Worm (Caenorhabditis elegans) whole organism, young adult: Measurements from ENCODE around the gene F48G7.9.

Experiments used
- ama-1 ChIP-seq, 3 experiments: fragments of 150-350 bp in 1 of 3; sonication (generic microtip) in 2 of 3; optimal IDR thresholded peaks; 2 replicates each; lab custom pipeline; 2014 to 2018; ENCODE audit warnings: missing biosample characterization in 2 of 3, missing genetic modification characterization in 2 of 3, missing genetic modification reagents in 2 of 3
- cebp-1 ChIP-seq, 2 experiments: fragments of 200-800 bp in 1 of 2; sonication (Bioruptor generic) in 1 of 2; sonication (generic microtip) in 1 of 2; IDR thresholded peaks in 1 of 2; optimal IDR thresholded peaks in 1 of 2; 2 replicates each; pipeline versions ENCODE4 v1.3.6 to Lab custom; 2017 to 2022; ENCODE audit warnings: missing compliant biosample characterization in 2 of 2, missing genetic modification characterization in 2 of 2, mild to moderate bottlenecking in 1 of 2, missing genetic modification reagents in 1 of 2, moderate library complexity in 1 of 2
- hsf-1 ChIP-seq: fragments of 200-800 bp; sonication (Bioruptor generic); IDR thresholded peaks from 2 replicates; pipeline ENCODE4 v1.3.6; 2022; ENCODE audit warnings: missing genetic modification reagents, missing genetic modification characterization, missing compliant biosample characterization
- mcd-1 ChIP-seq: fragments of 200-800 bp; sonication (Bioruptor generic); IDR thresholded peaks from 2 replicates; pipeline ENCODE4 v1.3.6; 2022; ENCODE audit warnings: missing genetic modification reagents, missing genetic modification characterization, missing compliant biosample characterization
- mel-28 ChIP-seq: sonication (generic microtip); optimal IDR thresholded peaks from 2 replicates; lab custom pipeline; 2016; ENCODE audit warnings: borderline replicate concordance, mild to moderate bottlenecking, missing genetic modification characterization, missing compliant biosample characterization
- pbrm-1 ChIP-seq: fragments of 200-800 bp; sonication (Bioruptor generic); IDR thresholded peaks from 2 replicates; pipeline ENCODE4 v1.3.6; 2022; ENCODE audit warnings: missing genetic modification reagents, missing genetic modification characterization, missing compliant biosample characterization
- snpc-4 ChIP-seq, 5 experiments: fragments of 150-350 bp in 1 of 5; sonication (generic microtip) in 4 of 5; optimal IDR thresholded peaks; 2 replicates each; lab custom pipeline; 2014 to 2018; ENCODE audit warnings: missing genetic modification characterization in 5 of 5, missing biosample characterization in 3 of 5, antibody characterized with exemption in 2 of 5, mild to moderate bottlenecking in 2 of 5, missing compliant biosample characterization in 2 of 5, missing genotype in 2 of 5, moderate library complexity in 2 of 5, missing genetic modification reagents in 1 of 5
- ztf-3 ChIP-seq: fragments of 200-800 bp; sonication (Bioruptor generic); optimal IDR thresholded peaks from 2 replicates; lab custom pipeline; 2018; ENCODE audit warnings: mild to moderate bottlenecking, missing genetic modification characterization, missing compliant biosample characterization

ce11 chrV:676550-677084, 48.2 kb upstream of the F48G7.9 start, which contains the start of the genes fbxa-72 and srx-21:
- TF ChIP-seq pbrm-1 (GFP tag; lab: Robert Waterston, UW) = no peak
- no peak for TF ChIP-seq hsf-1 (GFP tag; lab: Robert Waterston, UW)
- TF ChIP-seq mel-28 (tag; lab: Kevin White, UChicago) = no peak
- no peak for TF ChIP-seq snpc-4 (GFP tag; optimal IDR thresholded peaks at IDR 0.05; lab: Kevin White, UChicago)
- no peak for TF ChIP-seq snpc-4 (tag; optimal IDR thresholded peaks at IDR 0.05; lab: Kevin White, UChicago)
- TF ChIP-seq cebp-1 (GFP tag; IDR thresholded peaks at IDR 0.05; lab: Robert Waterston, UW) = no peak
- no peak for TF ChIP-seq cebp-1 (tag; optimal IDR thresholded peaks at IDR 0.05; lab: Kevin White, UChicago)
- no peak for TF ChIP-seq ama-1 (optimal IDR thresholded peaks at IDR 0.05; lab: Kevin White, UChicago)
- no peak for TF ChIP-seq ama-1 (GFP tag; optimal IDR thresholded peaks at IDR 0.05; lab: Kevin White, UChicago)
- no peak for TF ChIP-seq ztf-3
- TF ChIP-seq mcd-1 (GFP tag; lab: Robert Waterston, UW) = no peak
